Fruit fly (Drosophila melanogaster) whole organism, wandering third instar larva: ENCODE data around the gene Tim13.

Source experiments
- Abd-B ChIP-seq: fragments of >200 bp; optimal IDR thresholded peaks from 2 replicates; lab custom pipeline; 2017; ENCODE audit warnings: missing biosample characterization, missing genetic modification characterization
- CG32264 ChIP-seq: fragments of 200-800 bp; sonication (Bioruptor generic); optimal IDR thresholded peaks from 2 replicates; lab custom pipeline; 2016; ENCODE audit warnings: missing biosample characterization, missing genetic modification characterization
- Dfd ChIP-seq: fragments of >200 bp; optimal IDR thresholded peaks from 2 replicates; lab custom pipeline; 2017; ENCODE audit warnings: missing biosample characterization, missing genetic modification characterization
- Dif ChIP-seq: fragments of 200-275, 200-300 bp; sonication (Bioruptor generic); optimal IDR thresholded peaks from 2 replicates; lab custom pipeline; 2018; ENCODE audit warnings: missing biosample characterization, missing genetic modification characterization; ENCODE audit not compliant: partially characterized antibody
- Hnf4 ChIP-seq: fragments of 200-800 bp; sonication (Bioruptor generic); optimal IDR thresholded peaks from 2 replicates; lab custom pipeline; 2016; ENCODE audit warnings: missing biosample characterization, mild to moderate bottlenecking, missing genetic modification characterization
- Hr83 ChIP-seq: fragments of 200-300 bp; sonication (Bioruptor generic); optimal IDR thresholded peaks from 2 replicates; lab custom pipeline; 2016; ENCODE audit warnings: missing biosample characterization, mild to moderate bottlenecking, missing genetic modification characterization, moderate library complexity; ENCODE audit not compliant: poor library complexity, severe bottlenecking
- Jra ChIP-seq: sonication (Bioruptor generic); optimal IDR thresholded peaks from 2 replicates; lab custom pipeline; 2016; ENCODE audit warnings: missing biosample characterization, missing genetic modification characterization
- Mio ChIP-seq: sonication (Bioruptor generic); optimal IDR thresholded peaks from 2 replicates; lab custom pipeline; 2016; ENCODE audit warnings: missing biosample characterization, missing genetic modification characterization
- N ChIP-seq: fragments of >200 bp; optimal IDR thresholded peaks from 2 replicates; lab custom pipeline; 2018; ENCODE audit warnings: missing biosample characterization, missing external identifiers, missing genetic modification characterization
- OdsH ChIP-seq: fragments of 200-800 bp; sonication (Bioruptor generic); optimal IDR thresholded peaks from 2 replicates; lab custom pipeline; 2016; ENCODE audit warnings: missing biosample characterization, mild to moderate bottlenecking, missing genetic modification characterization
- Sp1 ChIP-seq: fragments of 200-800 bp; sonication (Bioruptor generic); optimal IDR thresholded peaks from 3 replicates; lab custom pipeline; 2019; ENCODE audit warnings: missing biosample characterization, mild to moderate bottlenecking, missing genetic modification characterization, moderate library complexity
- Vsx2 ChIP-seq: fragments of 200-300, 225-300 bp; sonication (Bioruptor generic); optimal IDR thresholded peaks from 2 replicates; lab custom pipeline; 2018; ENCODE audit warnings: missing biosample characterization, missing genetic modification characterization; ENCODE audit not compliant: partially characterized antibody
- br ChIP-seq: fragments of 200-800 bp; sonication (Bioruptor generic); optimal IDR thresholded peaks from 2 replicates; lab custom pipeline; 2016; ENCODE audit warnings: missing biosample characterization, missing genetic modification characterization
- brk ChIP-seq: fragments of 200-800 bp; sonication (Bioruptor generic); optimal IDR thresholded peaks from 2 replicates; lab custom pipeline; 2016; ENCODE audit warnings: missing biosample characterization, mild to moderate bottlenecking, missing genetic modification characterization
- dl ChIP-seq, 2 experiments: fragments of 175-275, 200-275 bp in 1 of 2; fragments of 200-275 bp in 1 of 2; sonication (Bioruptor generic); optimal IDR thresholded peaks; lab custom pipeline; 2018; ENCODE audit warnings: mild to moderate bottlenecking in 2 of 2, missing biosample characterization in 2 of 2, missing genetic modification characterization in 2 of 2, moderate library complexity in 2 of 2; ENCODE audit not compliant: partially characterized antibody in 2 of 2, insufficient read depth in 1 of 2
- dmrt93B ChIP-seq: fragments of 200-800 bp; sonication (Bioruptor generic); optimal IDR thresholded peaks from 2 replicates; lab custom pipeline; 2018; ENCODE audit warnings: missing biosample characterization, mild to moderate bottlenecking, missing genetic modification characterization
- ey ChIP-seq: fragments of 200-800 bp; sonication (Bioruptor generic); optimal IDR thresholded peaks from 2 replicates; lab custom pipeline; 2016; ENCODE audit warnings: missing biosample characterization, missing genetic modification characterization
- foxo ChIP-seq, 2 experiments: fragments of 200-800 bp; sonication (Bioruptor generic); optimal IDR thresholded peaks; 2 replicates in 1 of 2; 3 replicates in 1 of 2; lab custom pipeline; 2016 to 2017; ENCODE audit warnings: missing biosample characterization in 2 of 2, missing genetic modification characterization in 2 of 2
- fru ChIP-seq: fragments of 200-800 bp; sonication (Bioruptor generic); optimal IDR thresholded peaks from 3 replicates; lab custom pipeline; 2016; ENCODE audit warnings: missing biosample characterization, mild to moderate bottlenecking, missing genetic modification characterization
- h ChIP-seq: fragments of 200-800 bp; sonication (Bioruptor generic); optimal IDR thresholded peaks from 3 replicates; lab custom pipeline; 2016; ENCODE audit warnings: missing biosample characterization, mild to moderate bottlenecking, missing genetic modification characterization
- jim ChIP-seq: fragments of 175-275, 200-325 bp; sonication (Bioruptor generic); optimal IDR thresholded peaks from 2 replicates; lab custom pipeline; 2016; ENCODE audit warnings: missing biosample characterization, mild to moderate bottlenecking, missing genetic modification characterization
- lola ChIP-seq: fragments of >200 bp; optimal IDR thresholded peaks from 2 replicates; lab custom pipeline; 2017; ENCODE audit warnings: missing biosample characterization, missing genetic modification characterization
- pan ChIP-seq: fragments of >200 bp; optimal IDR thresholded peaks from 2 replicates; lab custom pipeline; 2017
- rgr ChIP-seq: fragments of 200-800 bp; sonication (Bioruptor generic); optimal IDR thresholded peaks from 3 replicates; lab custom pipeline; 2016; ENCODE audit warnings: missing biosample characterization, mild to moderate bottlenecking, missing genetic modification characterization
- sage ChIP-seq: fragments of 200-800 bp; sonication (Bioruptor generic); optimal IDR thresholded peaks from 2 replicates; lab custom pipeline; 2016; ENCODE audit warnings: missing biosample characterization, mild to moderate bottlenecking, missing genetic modification characterization
- tai ChIP-seq: sonication (Bioruptor generic); optimal IDR thresholded peaks from 2 replicates; lab custom pipeline; 2016; ENCODE audit warnings: missing biosample characterization, missing genetic modification characterization
- woc ChIP-seq: sonication (Bioruptor generic); optimal IDR thresholded peaks from 2 replicates; lab custom pipeline; 2016; ENCODE audit warnings: missing biosample characterization, mild to moderate bottlenecking, missing genetic modification characterization

Tim13 gene

DNA sequence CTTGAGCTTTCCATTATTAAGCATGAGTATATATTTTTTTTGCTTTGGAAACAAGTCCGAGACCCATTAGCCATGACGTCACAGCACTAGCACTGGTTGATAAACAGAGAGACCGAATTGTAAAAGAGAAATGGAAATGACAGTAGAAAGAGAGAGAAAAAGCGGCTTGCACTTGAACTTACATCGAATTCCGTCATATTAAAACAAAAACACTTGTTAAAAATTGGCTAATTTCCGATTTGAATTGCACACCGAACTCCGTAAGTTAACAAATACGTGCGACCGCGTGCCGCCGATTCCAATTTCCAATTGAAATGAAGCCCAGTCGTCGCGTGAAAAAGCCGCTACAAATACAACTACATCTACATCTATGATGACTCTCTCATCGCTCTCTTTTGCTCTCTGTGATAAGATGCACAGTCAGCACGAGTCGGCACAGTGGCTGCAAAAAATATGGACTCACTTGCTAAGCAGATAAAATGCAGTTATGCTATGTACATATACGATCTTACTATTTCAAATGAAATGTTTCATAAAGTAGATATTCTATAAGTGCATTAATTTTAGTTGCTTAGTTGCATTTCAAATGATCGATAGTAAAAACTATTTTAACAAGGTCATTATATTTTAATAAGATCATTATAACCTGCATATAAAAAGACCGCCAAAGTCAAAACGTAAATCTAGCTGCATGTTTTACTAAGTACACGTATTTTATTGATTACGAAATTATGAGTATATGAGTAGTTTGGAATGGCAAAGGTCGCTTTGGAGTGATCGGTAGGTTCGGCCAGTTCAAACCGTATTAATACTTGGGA lies 45.5 kb upstream of the Tim13 start:
- TF ChIP-seq Dif (GFP tag; lab: Kevin White, UChicago) (peak; percentile 88), brk (GFP tag; lab: Kevin White, UChicago) (peak; percentile 74), Mio (GFP tag; lab: Kevin White, UChicago) (no peak), sage (GFP tag; lab: Kevin White, UChicago) (peak; percentile 36), rgr (GFP tag; lab: Kevin White, UChicago) (peak; percentile 21), woc (peak; percentile 67), Vsx2 (GFP tag; lab: Kevin White, UChicago) (peak; percentile 54), ey (peak; percentile 37), tai (GFP tag; lab: Kevin White, UChicago) (no peak), Hnf4 (GFP tag; lab: Kevin White, UChicago) (peak; percentile 37), Dfd (GFP tag; lab: Kevin White, UChicago) (no peak), Jra (peak; percentile 29), Abd-B (GFP tag; lab: Kevin White, UChicago) (no peak), Hr83 (GFP tag; lab: Kevin White, UChicago) (peak; percentile 38), jim (no peak), fru (GFP tag; lab: Kevin White, UChicago) (peak; percentile 55), br (GFP tag; lab: Kevin White, UChicago) (peak; percentile 31), CG32264 (GFP tag; lab: Kevin White, UChicago) (no peak), h (GFP tag; lab: Kevin White, UChicago) (peak; percentile 75), OdsH (no peak), dl (GFP tag; optimal IDR thresholded peaks at IDR 0.05; lab: Kevin White, UChicago; ENCODE audit: insufficient read depth in 1 of 2, partially characterized antibody in 2 of 2) (peak; percentile 72 to 78), pan (lab: Kevin White, UChicago) (no peak), foxo (GFP tag; optimal IDR thresholded peaks at IDR 0.05; lab: Kevin White, UChicago) (peak in 1 of 2 experiments; percentile 50)

DNA sequence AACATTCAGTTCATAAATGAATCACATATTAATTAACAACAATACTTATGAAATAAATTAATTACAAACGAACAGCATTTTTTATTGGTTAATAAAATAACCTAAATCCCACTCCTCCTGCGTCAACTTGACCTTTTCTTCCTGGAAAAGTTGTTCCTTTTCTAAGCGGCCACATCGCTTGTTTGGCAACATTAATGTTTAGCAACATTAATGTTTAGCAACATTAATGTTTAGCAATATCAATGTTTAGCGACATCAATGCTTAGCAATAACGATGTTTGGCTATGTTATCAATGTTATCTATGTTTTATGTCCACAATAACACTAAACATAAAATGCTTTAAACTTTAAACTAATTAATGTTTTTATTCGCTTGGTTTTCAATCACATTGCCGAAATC lies 42.3 kb upstream of the Tim13 start:
- TF ChIP-seq OdsH (no peak), Dfd (GFP tag; lab: Kevin White, UChicago) (no peak), lola (GFP tag; lab: Kevin White, UChicago) (no peak), foxo (GFP tag; optimal IDR thresholded peaks at IDR 0.05; lab: Kevin White, UChicago) (no peak), tai (GFP tag; lab: Kevin White, UChicago) (no peak), dmrt93B (no peak), Dif (GFP tag; lab: Kevin White, UChicago) (no peak), Sp1 (no peak), rgr (GFP tag; lab: Kevin White, UChicago) (no peak)

DNA sequence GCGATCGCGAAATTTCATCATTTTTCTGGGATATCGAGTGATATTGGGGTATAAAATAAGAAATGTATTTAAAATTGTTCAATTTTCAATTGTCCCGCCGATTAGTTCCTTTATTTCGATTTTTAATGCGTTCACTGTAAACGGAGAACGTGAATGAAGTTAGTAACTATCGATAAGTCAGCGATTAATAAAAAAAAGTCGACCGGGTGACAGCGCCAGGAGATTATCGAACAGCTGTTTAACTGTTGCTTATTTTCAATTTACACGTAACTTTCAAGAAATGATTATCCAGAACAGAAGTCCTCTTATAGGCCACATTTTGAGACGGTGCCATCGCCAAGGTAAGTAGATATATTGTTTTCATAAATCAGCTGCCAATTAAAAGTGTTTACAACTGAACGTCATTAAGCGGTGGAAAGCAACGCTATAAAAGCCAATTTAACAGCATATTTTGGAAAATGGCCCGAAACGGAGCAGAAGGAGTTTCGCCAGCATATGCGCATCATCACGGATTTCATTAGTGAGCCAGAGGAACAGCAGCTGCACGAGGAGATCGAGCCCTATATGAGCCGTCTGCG lies 41.0 kb upstream of the Tim13 start, which contains the start of gene CG14130:
TSS of gene CG14130 (plus strand) at position 225 of the 578 bp plus-strand sequence.
- TF ChIP-seq Vsx2 (GFP tag; lab: Kevin White, UChicago): peak; percentile 13
- no peak for TF ChIP-seq foxo (GFP tag; optimal IDR thresholded peaks at IDR 0.05; lab: Kevin White, UChicago)
- no peak for TF ChIP-seq h (GFP tag; lab: Kevin White, UChicago)
- TF ChIP-seq, all 38 proteins: peak for 1

DNA sequence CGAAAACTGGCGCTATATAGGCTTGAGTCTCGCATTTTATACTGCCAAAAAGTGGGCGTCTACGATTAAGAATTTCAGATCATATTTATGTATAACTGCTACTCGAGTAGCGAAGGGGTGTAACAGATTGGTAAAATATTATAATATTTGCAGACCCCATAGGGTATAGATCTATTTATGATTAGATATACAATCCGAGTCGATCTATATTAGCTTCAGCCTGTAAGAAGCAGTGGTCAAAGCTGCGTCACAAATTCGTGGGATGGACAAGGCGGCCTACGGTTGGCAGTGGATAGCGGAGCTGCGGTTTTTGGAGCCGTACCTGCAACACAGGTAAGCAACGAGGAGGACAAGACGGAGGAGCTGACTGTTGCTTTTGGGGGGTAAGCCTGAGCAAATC lies 40.4 kb upstream of the Tim13 start, which contains the start of gene Cubn2:
TSS of gene Cubn2 (minus strand) at position 101 of the 400 bp plus-strand sequence.
- no peak for TF ChIP-seq OdsH
- TF ChIP-seq foxo (GFP tag; optimal IDR thresholded peaks at IDR 0.05; lab: Kevin White, UChicago): no peak
- TF ChIP-seq pan (lab: Kevin White, UChicago): no peak
- TF ChIP-seq lola (GFP tag; lab: Kevin White, UChicago): no peak
- TF ChIP-seq Mio (GFP tag; lab: Kevin White, UChicago): no peak
- TF ChIP-seq, all 38 proteins: peak for 0

DNA sequence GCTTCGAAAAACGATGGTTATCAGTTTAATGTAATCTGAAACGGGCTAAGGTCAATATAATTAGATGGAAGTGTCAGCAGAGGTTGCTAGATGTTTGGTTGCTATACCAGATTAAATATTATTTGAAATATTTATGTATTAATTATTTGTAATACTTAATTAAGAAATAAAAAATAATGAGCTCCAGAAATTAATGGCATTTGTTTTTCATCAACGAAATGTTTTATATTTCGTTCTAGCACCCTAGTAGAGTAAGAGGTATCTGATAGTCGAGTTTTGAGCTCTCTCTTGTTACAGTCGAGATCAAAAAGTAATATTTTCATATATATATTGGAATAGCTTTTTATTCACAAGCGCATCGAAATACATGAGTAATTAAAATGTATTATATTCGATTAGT lies 27.3 kb upstream of the Tim13 start:
- TF ChIP-seq N (GFP tag; lab: Kevin White, UChicago) (no peak), Vsx2 (GFP tag; lab: Kevin White, UChicago) (no peak)
